Fruit fly (Drosophila melanogaster) whole organism: ENCODE data around the gene CG5612.

Experiments used
- CG8478 ChIP-seq: fragments of >200 bp; optimal IDR thresholded peaks from 2 replicates; lab custom pipeline; 2018; ENCODE audit warnings: inconsistent platforms
- psq ChIP-seq: fragments of >200 bp; optimal IDR thresholded peaks from 2 replicates; lab custom pipeline; 2017

dm6 chr3R:27593174-27593573, 32.6 kb downstream of the CG5612 start:
- TF ChIP-seq psq (lab: Kevin White, UChicago) (no peak), CG8478 (no peak)
